Fruit fly (Drosophila melanogaster): ENCODE results near the gene rept.

The rept gene

dm6 chr3L:19230801-19231547 is 24.2 kb upstream of the rept start (continued):
- TF ChIP-seq CG1832 (GFP tag; optimal IDR thresholded peaks at IDR 0.05) (no peak), CG2889 (GFP tag; IDR thresholded peaks at IDR 0.05) (no peak), ap (GFP tag; IDR thresholded peaks at IDR 0.05) (no peak), CG13296 (GFP tag; optimal IDR thresholded peaks at IDR 0.05) (no peak), sqz (GFP tag; optimal IDR thresholded peaks at IDR 0.05) (peak; percentile 19), CG12769 (tag; optimal IDR thresholded peaks at IDR 0.05) (peak; percentile 16), fd3F (GFP tag; optimal IDR thresholded peaks at IDR 0.05) (no peak), dimm (GFP tag; IDR thresholded peaks at IDR 0.05) (no peak), Optix (GFP tag; IDR thresholded peaks at IDR 0.05) (no peak), CG1603 (tag; optimal IDR thresholded peaks at IDR 0.05) (peak; percentile 7), Gsc (GFP tag; IDR thresholded peaks at IDR 0.05) (no peak), Hr39 (optimal IDR thresholded peaks at IDR 0.05) (no peak), CG15269 (tag; optimal IDR thresholded peaks at IDR 0.05) (peak; percentile 48), peb (GFP tag; IDR thresholded peaks at IDR 0.05) (no peak), so (GFP tag; IDR thresholded peaks at IDR 0.05) (no peak), Rfx (GFP tag; IDR thresholded peaks at IDR 0.05) (no peak), CG10209 (GFP tag; optimal IDR thresholded peaks at IDR 0.05) (no peak), CG10959 (GFP tag; IDR thresholded peaks at IDR 0.05) (no peak), CG18599 (GFP tag; optimal IDR thresholded peaks at IDR 0.05) (peak; percentile 68), CG2129 (GFP tag; IDR thresholded peaks at IDR 0.05; ENCODE audit: partially characterized antibody) (no peak), wek (GFP tag; optimal IDR thresholded peaks at IDR 0.05) (no peak), CG14965 (GFP tag; optimal IDR thresholded peaks at IDR 0.05; ENCODE audit: borderline replicate concordance) (no peak), Max (GFP tag; optimal IDR thresholded peaks at IDR 0.05) (no peak), CG9876 (GFP tag; optimal IDR thresholded peaks at IDR 0.05) (no peak), lmd (GFP tag; IDR thresholded peaks at IDR 0.05) (no peak), ab (GFP tag; optimal IDR thresholded peaks at IDR 0.05) (no peak), Deaf1 (tag; optimal IDR thresholded peaks at IDR 0.05) (peak; percentile 30), CG17361 (GFP tag; IDR thresholded peaks at IDR 0.05) (peak; percentile 46; the same call in 1 of the 3 replicates), Oaz (GFP tag; IDR thresholded peaks at IDR 0.05) (no peak), bab2 (GFP tag; optimal IDR thresholded peaks at IDR 0.05) (peak; percentile 4), tgo (GFP tag; IDR thresholded peaks at IDR 0.05) (peak; percentile 45; the same call in 1 of the 3 replicates), CkIIα-i1 (GFP tag; IDR thresholded peaks at IDR 0.05) (no peak), her (GFP tag; optimal IDR thresholded peaks at IDR 0.05) (no peak), tio (GFP tag; optimal IDR thresholded peaks at IDR 0.05) (no peak), h (optimal IDR thresholded peaks at IDR 0.05) (no peak), Chrac-16 (GFP tag; optimal IDR thresholded peaks at IDR 0.05) (no peak), B-H1 (GFP tag; IDR thresholded peaks at IDR 0.05) (no peak), wdn (GFP tag; IDR thresholded peaks at IDR 0.05) (no peak), Hmr (GFP tag; optimal IDR thresholded peaks at IDR 0.05) (peak; percentile 59), wor (GFP tag; IDR thresholded peaks at IDR 0.05) (no peak), az2 (GFP tag; optimal IDR thresholded peaks at IDR 0.05) (peak; percentile 21), CG10274 (GFP tag; optimal IDR thresholded peaks at IDR 0.05) (no peak), CG30431 (GFP tag; optimal IDR thresholded peaks at IDR 0.05) (no peak), pfk (GFP tag; optimal IDR thresholded peaks at IDR 0.05) (no peak), CG31365 (tag; optimal IDR thresholded peaks at IDR 0.05) (no peak), chn (GFP tag; optimal IDR thresholded peaks at IDR 0.05) (no peak), CG14441 (GFP tag; IDR thresholded peaks at IDR 0.05) (no peak), tap (tag; optimal IDR thresholded peaks at IDR 0.05) (no peak), nom (GFP tag; optimal IDR thresholded peaks at IDR 0.05) (no peak), emc (GFP tag; optimal IDR thresholded peaks at IDR 0.05) (no peak), cad (GFP tag; optimal IDR thresholded peaks at IDR 0.05) (no peak), pros (GFP tag; optimal IDR thresholded peaks at IDR 0.05) (peak; percentile 70)

Data from whole organism, embryonic.